Worm (Caenorhabditis elegans): Measurements from ENCODE around the gene dyf-13.

Gene dyf-13

ce11 chrII:7151969-7152631, 19.1 kb downstream of the dyf-13 start, which contains the start of gene fust-1 (continued):
- peak; percentile 86 for TF ChIP-seq php-3 (GFP tag; IDR thresholded peaks at IDR 0.05)
- peak; percentile 91 for TF ChIP-seq tra-1 (GFP tag; IDR thresholded peaks at IDR 0.05)
- peak; percentile 89 for TF ChIP-seq lin-1 (GFP tag; IDR thresholded peaks at IDR 0.05)
- peak; percentile 76 for TF ChIP-seq cey-2 (tag; optimal IDR thresholded peaks at IDR 0.05; ENCODE audit: borderline replicate concordance, insufficient read depth)
- peak; percentile 82 for TF ChIP-seq fkh-10 (GFP tag; optimal IDR thresholded peaks at IDR 0.05)
- peak; percentile 65 for TF ChIP-seq zfp-2 (tag; optimal IDR thresholded peaks at IDR 0.05)
- TF ChIP-seq nhr-10 (tag; optimal IDR thresholded peaks at IDR 0.05) = peak; percentile 6
- TF ChIP-seq jun-1 (tag; optimal IDR thresholded peaks at IDR 0.05) = peak; percentile 85
- no peak for TF ChIP-seq ceh-82 (tag; optimal IDR thresholded peaks at IDR 0.05)
- TF ChIP-seq ceh-62 (tag; optimal IDR thresholded peaks at IDR 0.05) = no peak
- peak; percentile 87 for TF ChIP-seq skn-1 (tag; optimal IDR thresholded peaks at IDR 0.05)
- no peak for TF ChIP-seq nhr-111 (GFP tag; optimal IDR thresholded peaks at IDR 0.05)
- TF ChIP-seq F26F4.8 (GFP tag; conservative IDR thresholded peaks at IDR 0.05) = no peak
- TF ChIP-seq T26A8.4 (GFP tag; IDR thresholded peaks at IDR 0.05) = peak; percentile 95
- TF ChIP-seq lin-38 (GFP tag; IDR thresholded peaks at IDR 0.05) = peak; percentile 96
- no peak for TF ChIP-seq daf-12 (tag; optimal IDR thresholded peaks at IDR 0.05)
- peak; percentile 95 for TF ChIP-seq hlh-11 (tag; optimal IDR thresholded peaks at IDR 0.05)
- peak; percentile 84 for TF ChIP-seq lin-29 (GFP tag; IDR thresholded peaks at IDR 0.05)
- TF ChIP-seq unc-130 (GFP tag; optimal IDR thresholded peaks at IDR 0.05) = peak; percentile 44
- TF ChIP-seq F44E2.7 (GFP tag; IDR thresholded peaks at IDR 0.05) = peak; percentile 67; the same call in 1 of the 2 replicates
- TF ChIP-seq mes-2 (tag; optimal IDR thresholded peaks at IDR 0.05; ENCODE audit: poor library complexity, severe bottlenecking) = peak; percentile 96
- peak; percentile 91 for TF ChIP-seq mdt-29 (GFP tag; IDR thresholded peaks at IDR 0.05)
- TF ChIP-seq R02D3.7 (tag; optimal IDR thresholded peaks at IDR 0.05) = no peak
- peak; percentile 96 for TF ChIP-seq mep-1 (tag; optimal IDR thresholded peaks at IDR 0.05)
- peak; percentile 85 for TF ChIP-seq nhr-77 (tag; optimal IDR thresholded peaks at IDR 0.05)
- peak; percentile 95 for TF ChIP-seq dmd-6 (GFP tag; IDR thresholded peaks at IDR 0.05)
- TF ChIP-seq duxl-1 (tag; optimal IDR thresholded peaks at IDR 0.05; ENCODE audit: poor library complexity) = peak; percentile 92
- peak; percentile 86 for TF ChIP-seq F37D6.2 (tag; optimal IDR thresholded peaks at IDR 0.05)
- peak; percentile 94 for TF ChIP-seq hmg-1.1 (GFP tag; IDR thresholded peaks at IDR 0.05)
- no peak for TF ChIP-seq unc-39 (tag; optimal IDR thresholded peaks at IDR 0.05)
- no peak for TF ChIP-seq daf-8 (GFP tag; IDR thresholded peaks at IDR 0.05)
- TF ChIP-seq lin-15B (tag; optimal IDR thresholded peaks at IDR 0.05) = peak; percentile 63
- peak; percentile 93 for TF ChIP-seq nhr-25 (tag; optimal IDR thresholded peaks at IDR 0.05; ENCODE audit: borderline replicate concordance, insufficient read depth)
- peak; percentile 84 for TF ChIP-seq ztf-7 (tag; optimal IDR thresholded peaks at IDR 0.05)
- TF ChIP-seq dmd-8 (GFP tag; IDR thresholded peaks at IDR 0.05) = no peak
- TF ChIP-seq lin-39 (tag; optimal IDR thresholded peaks at IDR 0.05) = no peak
- TF ChIP-seq snpc-1.2 (GFP tag; IDR thresholded peaks at IDR 0.05) = peak; percentile 78
- TF ChIP-seq unc-62 (GFP tag; optimal IDR thresholded peaks at IDR 0.05 in 1 of 2) = peak in 1 of 2 experiments; percentile 90
- TF ChIP-seq unc-62 (tag; optimal IDR thresholded peaks at IDR 0.05) = no peak
- TF ChIP-seq madf-5 (GFP tag; IDR thresholded peaks at IDR 0.05) = no peak
- TF ChIP-seq zip-2 (tag; optimal IDR thresholded peaks at IDR 0.05) = peak; percentile 76
- TF ChIP-seq nhr-41 (GFP tag; IDR thresholded peaks at IDR 0.05) = peak; percentile 61; the same call in 1 of the 2 replicates
- TF ChIP-seq spr-3 (GFP tag; optimal IDR thresholded peaks at IDR 0.05) = peak; percentile 81
- peak; percentile 94 for TF ChIP-seq nhr-102 (tag; optimal IDR thresholded peaks at IDR 0.05)
- peak; percentile 74; the same call in 1 of the 2 replicates for TF ChIP-seq D1046.2 (GFP tag; IDR thresholded peaks at IDR 0.05)
- no peak; the same call in 1 of the 2 replicates for TF ChIP-seq ZK337.2 (GFP tag; IDR thresholded peaks at IDR 0.05)
- no peak for TF ChIP-seq ceh-28 (tag; optimal IDR thresholded peaks at IDR 0.05)
- peak in 1 of 2 experiments; percentile 64 for TF ChIP-seq ZK546.5 (tag; optimal IDR thresholded peaks at IDR 0.05)
- peak; percentile 94 for TF ChIP-seq nhr-11 (tag; optimal IDR thresholded peaks at IDR 0.05)
- no peak for TF ChIP-seq attf-4 (tag; optimal IDR thresholded peaks at IDR 0.05)

All from whole organism, L4 larva.